Worm (Caenorhabditis elegans) whole organism, late embryonic: ENCODE results near the gene tgt-2.

Source experiments
- C08G9.2 ChIP-seq: sonication (generic microtip); optimal IDR thresholded peaks from 2 replicates; lab custom pipeline; 2016; ENCODE audit warnings: mild to moderate bottlenecking, missing genetic modification characterization, moderate library complexity, missing compliant biosample characterization
- K09A11.1 ChIP-seq: sonication (generic microtip); optimal IDR thresholded peaks from 2 replicates; lab custom pipeline; 2017; ENCODE audit warnings: antibody characterized with exemption, mild to moderate bottlenecking, missing genetic modification characterization, missing compliant biosample characterization; ENCODE audit not compliant: insufficient read depth
- T23F11.4 ChIP-seq: fragments of 200-800 bp; sonication (Bioruptor generic); optimal IDR thresholded peaks from 2 replicates; lab custom pipeline; 2018; ENCODE audit warnings: mild to moderate bottlenecking, missing genetic modification characterization, missing compliant biosample characterization
- ceh-14 ChIP-seq: sonication (generic microtip); optimal IDR thresholded peaks from 2 replicates; lab custom pipeline; 2016; ENCODE audit warnings: missing genotype, missing genetic modification characterization, missing compliant biosample characterization
- ceh-19 ChIP-seq: fragments of 200-800 bp; sonication (Bioruptor generic); optimal IDR thresholded peaks from 2 replicates; lab custom pipeline; 2018; ENCODE audit warnings: mild to moderate bottlenecking, missing genetic modification characterization, missing compliant biosample characterization
- ceh-2 ChIP-seq: sonication (generic microtip); optimal IDR thresholded peaks from 2 replicates; lab custom pipeline; 2016; ENCODE audit warnings: missing genotype, missing genetic modification characterization, missing compliant biosample characterization
- ceh-30 ChIP-seq: fragments of 150-350 bp; optimal IDR thresholded peaks from 2 replicates; lab custom pipeline; 2014; ENCODE audit warnings: missing biosample characterization, missing genetic modification characterization
- ceh-31 ChIP-seq: sonication (generic microtip); optimal IDR thresholded peaks from 2 replicates; lab custom pipeline; 2016; ENCODE audit warnings: missing genetic modification characterization, missing compliant biosample characterization
- ceh-34 ChIP-seq: sonication (generic microtip); optimal IDR thresholded peaks from 2 replicates; lab custom pipeline; 2016; ENCODE audit warnings: mild to moderate bottlenecking, missing genetic modification characterization, missing compliant biosample characterization
- ceh-9 ChIP-seq: sonication (generic microtip); optimal IDR thresholded peaks from 2 replicates; lab custom pipeline; 2016; ENCODE audit warnings: mild to moderate bottlenecking, missing genetic modification characterization, inconsistent platforms, missing compliant biosample characterization
- che-1 ChIP-seq: sonication (generic microtip); optimal IDR thresholded peaks from 2 replicates; lab custom pipeline; 2016; ENCODE audit warnings: mild to moderate bottlenecking, missing genetic modification characterization, missing compliant biosample characterization
- dmd-4 ChIP-seq: sonication (generic microtip); optimal IDR thresholded peaks from 2 replicates; lab custom pipeline; 2016; ENCODE audit warnings: borderline replicate concordance, missing genetic modification characterization, missing compliant biosample characterization
- dve-1 ChIP-seq: sonication (generic microtip); optimal IDR thresholded peaks from 2 replicates; lab custom pipeline; 2017; ENCODE audit warnings: antibody characterized with exemption, mild to moderate bottlenecking, missing genetic modification characterization, missing compliant biosample characterization
- elt-2 ChIP-seq: sonication (generic microtip); optimal IDR thresholded peaks from 2 replicates; lab custom pipeline; 2016; ENCODE audit warnings: missing genetic modification reagents, missing genetic modification characterization, missing compliant biosample characterization
- ets-4 ChIP-seq: sonication (generic microtip); optimal IDR thresholded peaks from 2 replicates; lab custom pipeline; 2016; ENCODE audit warnings: missing genetic modification characterization, missing compliant biosample characterization
- eyg-1 ChIP-seq: sonication (generic microtip); optimal IDR thresholded peaks from 2 replicates; lab custom pipeline; 2016; ENCODE audit warnings: missing genotype, missing genetic modification characterization, missing compliant biosample characterization
- fax-1 ChIP-seq: sonication (generic microtip); optimal IDR thresholded peaks from 2 replicates; lab custom pipeline; 2016; ENCODE audit warnings: missing genotype, missing genetic modification characterization, missing compliant biosample characterization
- fkh-10 ChIP-seq: fragments of 150-350 bp; optimal IDR thresholded peaks from 2 replicates; lab custom pipeline; 2014; ENCODE audit warnings: missing biosample characterization, missing genetic modification reagents, missing genetic modification characterization
- fkh-6 ChIP-seq: sonication (generic microtip); optimal IDR thresholded peaks from 2 replicates; lab custom pipeline; 2016; ENCODE audit warnings: missing genetic modification characterization, missing compliant biosample characterization
- hlh-6 ChIP-seq: sonication (generic microtip); optimal IDR thresholded peaks from 2 replicates; lab custom pipeline; 2016; ENCODE audit warnings: missing genotype, missing genetic modification characterization, missing compliant biosample characterization
- hlh-8 ChIP-seq: sonication (generic microtip); optimal IDR thresholded peaks from 2 replicates; lab custom pipeline; 2016; ENCODE audit warnings: missing genotype, missing genetic modification characterization, missing compliant biosample characterization
- mec-3 ChIP-seq: sonication (generic microtip); optimal IDR thresholded peaks from 2 replicates; lab custom pipeline; 2016; ENCODE audit warnings: borderline replicate concordance, missing genetic modification characterization, missing compliant biosample characterization
- nfya-1 ChIP-seq: sonication (generic microtip); optimal IDR thresholded peaks from 2 replicates; lab custom pipeline; 2017; ENCODE audit warnings: missing genetic modification characterization, mild to moderate bottlenecking, missing compliant biosample characterization, antibody characterized with exemption, moderate library complexity
- nhr-232 ChIP-seq: sonication (generic microtip); optimal IDR thresholded peaks from 2 replicates; lab custom pipeline; 2016; ENCODE audit warnings: missing genetic modification characterization, missing compliant biosample characterization
- odd-2 ChIP-seq: sonication (generic microtip); optimal IDR thresholded peaks from 2 replicates; lab custom pipeline; 2017; ENCODE audit warnings: antibody characterized with exemption, mild to moderate bottlenecking, missing genetic modification characterization, missing compliant biosample characterization
- pag-3 ChIP-seq: sonication (generic microtip); optimal IDR thresholded peaks from 2 replicates; lab custom pipeline; 2016; ENCODE audit warnings: missing compliant biosample characterization, missing genetic modification characterization, borderline replicate concordance
- pat-9 ChIP-seq: fragments of 200-800 bp; sonication (Bioruptor generic); optimal IDR thresholded peaks from 2 replicates; lab custom pipeline; 2018; ENCODE audit warnings: mild to moderate bottlenecking, missing genetic modification characterization, moderate library complexity, missing compliant biosample characterization
- pax-1 ChIP-seq: fragments of 150-350 bp; optimal IDR thresholded peaks from 2 replicates; lab custom pipeline; 2014; ENCODE audit warnings: missing biosample characterization, missing genetic modification characterization
- pha-2 ChIP-seq: sonication (generic microtip); optimal IDR thresholded peaks from 2 replicates; lab custom pipeline; 2017; ENCODE audit warnings: mild to moderate bottlenecking, missing genetic modification characterization, missing compliant biosample characterization
- pha-4 ChIP-seq: fragments of 150-350 bp; optimal IDR thresholded peaks from 2 replicates; lab custom pipeline; 2018; ENCODE audit warnings: missing biosample characterization, missing genetic modification reagents, missing genetic modification characterization
- pqm-1 ChIP-seq: sonication (generic microtip); optimal IDR thresholded peaks from 2 replicates; lab custom pipeline; 2016; ENCODE audit warnings: missing genetic modification characterization, missing compliant biosample characterization
- pros-1 ChIP-seq: fragments of 150-350 bp; optimal IDR thresholded peaks from 2 replicates; lab custom pipeline; 2014; ENCODE audit warnings: missing biosample characterization, missing genetic modification reagents, missing genetic modification characterization
- ref-2 ChIP-seq: sonication (generic microtip); optimal IDR thresholded peaks from 2 replicates; lab custom pipeline; 2016; ENCODE audit warnings: missing genetic modification characterization, missing compliant biosample characterization
- rnt-1 ChIP-seq: sonication (generic microtip); optimal IDR thresholded peaks from 2 replicates; lab custom pipeline; 2016; ENCODE audit warnings: missing genetic modification characterization, missing compliant biosample characterization
- sox-4 ChIP-seq: sonication (generic microtip); optimal IDR thresholded peaks from 2 replicates; lab custom pipeline; 2017; ENCODE audit warnings: mild to moderate bottlenecking, missing genetic modification characterization, inconsistent platforms, missing compliant biosample characterization
- syd-9 ChIP-seq: sonication (generic microtip); optimal IDR thresholded peaks from 2 replicates; lab custom pipeline; 2016; ENCODE audit warnings: mild to moderate bottlenecking, missing genetic modification characterization, moderate library complexity, missing compliant biosample characterization
- tbx-2 ChIP-seq: sonication (generic microtip); optimal IDR thresholded peaks from 2 replicates; lab custom pipeline; 2016; ENCODE audit warnings: missing genetic modification characterization, missing compliant biosample characterization
- tbx-7 ChIP-seq: sonication (generic microtip); optimal IDR thresholded peaks from 2 replicates; lab custom pipeline; 2016; ENCODE audit warnings: missing genotype, missing genetic modification characterization, missing compliant biosample characterization
- ttx-3 ChIP-seq: sonication (generic microtip); optimal IDR thresholded peaks from 2 replicates; lab custom pipeline; 2016; ENCODE audit warnings: missing genetic modification reagents, missing genetic modification characterization, missing compliant biosample characterization
- unc-3 ChIP-seq, 2 experiments: fragments of 200-800 bp in 1 of 2; sonication (Bioruptor generic) in 1 of 2; sonication (generic microtip) in 1 of 2; conservative IDR thresholded peaks in 1 of 2; optimal IDR thresholded peaks in 1 of 2; 2 replicates each; pipeline versions ENCODE4 v1.3.6 to Lab custom; 2016 to 2022; ENCODE audit warnings: missing compliant biosample characterization in 2 of 2, missing genetic modification characterization in 2 of 2, missing genetic modification reagents in 1 of 2
- unc-86 ChIP-seq: sonication (generic microtip); optimal IDR thresholded peaks from 2 replicates; lab custom pipeline; 2016; ENCODE audit warnings: missing genetic modification characterization, missing compliant biosample characterization

tgt-2 gene

ce11 chrV:18969590-18970105 lies 28.5 kb upstream of the tgt-2 start, which contains the start of gene Y39B6A.42:
TSS of gene Y39B6A.42 (minus strand) at chrV:18969640.
- TF ChIP-seq pha-2 (tag; lab: Kevin White, UChicago): no peak
- no peak for TF ChIP-seq T23F11.4
- TF ChIP-seq ceh-30 (tag; lab: Kevin White, UChicago): no peak
- no peak for TF ChIP-seq ceh-19 (GFP tag; lab: Kevin White, UChicago)
- TF ChIP-seq tbx-2: no peak
- no peak for TF ChIP-seq ceh-2
- no peak for TF ChIP-seq ceh-31 (tag; lab: Kevin White, UChicago)
- TF ChIP-seq pqm-1 (tag; lab: Kevin White, UChicago): no peak
- TF ChIP-seq hlh-8 (tag; lab: Kevin White, UChicago): no peak
- TF ChIP-seq odd-2: no peak
- TF ChIP-seq syd-9 (tag; lab: Kevin White, UChicago): no peak
- TF ChIP-seq ceh-9 (tag; lab: Kevin White, UChicago): no peak
- no peak for TF ChIP-seq pha-4 (tag; lab: Kevin White, UChicago)
- TF ChIP-seq nhr-232 (tag; lab: Kevin White, UChicago): no peak

ce11 chrV:18976539-18976938 lies 21.6 kb upstream of the tgt-2 start:
- TF ChIP-seq nfya-1: no peak

ce11 chrV:18977876-18978275 lies 20.3 kb upstream of the tgt-2 start, which contains the start of gene Y39B6A.41:
TSS of gene Y39B6A.41 (minus strand) at chrV:18977976.
- no peak for TF ChIP-seq dve-1 (tag; lab: Kevin White, UChicago)
- TF ChIP-seq unc-3 (GFP tag; conservative IDR thresholded peaks at IDR 0.05; lab: Robert Waterston, UW): no peak
- TF ChIP-seq unc-3 (tag; optimal IDR thresholded peaks at IDR 0.05; lab: Kevin White, UChicago): no peak
- TF ChIP-seq tbx-2: no peak
- TF ChIP-seq pros-1 (tag; lab: Kevin White, UChicago): no peak
- no peak for TF ChIP-seq fkh-10 (GFP tag; lab: Kevin White, UChicago)
- TF ChIP-seq C08G9.2 (tag; lab: Kevin White, UChicago): no peak
- TF ChIP-seq pax-1 (tag; lab: Kevin White, UChicago): no peak
- no peak for TF ChIP-seq elt-2 (tag; lab: Kevin White, UChicago)
- no peak for TF ChIP-seq unc-86 (tag; lab: Kevin White, UChicago)
- TF ChIP-seq, all 69 proteins: peak for 0

ce11 chrV:18978301-18978700 lies 19.8 kb upstream of the tgt-2 start:
- TF ChIP-seq pax-1 (tag; lab: Kevin White, UChicago) (no peak), pag-3 (tag; lab: Kevin White, UChicago) (no peak), tbx-2 (no peak), fkh-10 (GFP tag; lab: Kevin White, UChicago) (no peak), che-1 (tag; lab: Kevin White, UChicago) (no peak), fax-1 (no peak), pros-1 (tag; lab: Kevin White, UChicago) (no peak), hlh-6 (no peak)
- TF ChIP-seq, all 69 proteins: peak for 0

ce11 chrV:18980980-18981529 lies 17.1 kb upstream of the tgt-2 start, which contains the start of the genes mrps-35 and sws-1:
TSS of gene mrps-35 (plus strand) at chrV:18981306.
TSS of gene sws-1 (minus strand) at chrV:18981479.
- TF ChIP-seq ets-4 (tag; lab: Kevin White, UChicago) (peak; percentile 90), sox-4 (no peak), tbx-2 (peak; percentile 78), nfya-1 (peak; percentile 18), ceh-2 (peak; percentile 94), ceh-34 (tag; lab: Kevin White, UChicago) (peak; percentile 38), ttx-3 (tag; lab: Kevin White, UChicago) (no peak), mec-3 (tag; lab: Kevin White, UChicago) (peak; percentile 83), pat-9 (tag; lab: Kevin White, UChicago) (no peak), tbx-7 (tag; lab: Kevin White, UChicago) (peak; percentile 94), dmd-4 (peak; percentile 13), fax-1 (peak; percentile 67), hlh-8 (tag; lab: Kevin White, UChicago) (peak; percentile 66), pqm-1 (tag; lab: Kevin White, UChicago) (peak; percentile 5), pag-3 (tag; lab: Kevin White, UChicago) (peak; percentile 37), ceh-14 (peak; percentile 62), ceh-31 (tag; lab: Kevin White, UChicago) (peak; percentile 97), pha-4 (tag; lab: Kevin White, UChicago) (no peak), C08G9.2 (tag; lab: Kevin White, UChicago) (peak; percentile 98), rnt-1 (peak; percentile 87), eyg-1 (tag; lab: Kevin White, UChicago) (peak; percentile 2), fkh-6 (tag; lab: Kevin White, UChicago) (peak; percentile 26), K09A11.1 (tag; lab: Kevin White, UChicago) (no peak), pax-1 (tag; lab: Kevin White, UChicago) (no peak), ref-2 (tag; lab: Kevin White, UChicago) (peak; percentile 92)
